Worm (Caenorhabditis elegans) whole organism, L1 larva: ENCODE results near the gene mmcm-1.

ENCODE experiments used
- C04F5.9 ChIP-seq: sonication (generic microtip); optimal IDR thresholded peaks from 2 replicates; lab custom pipeline; 2016; ENCODE audit warnings: missing genetic modification characterization, missing compliant biosample characterization
- C34B4.2 ChIP-seq: sonication (generic microtip); optimal IDR thresholded peaks from 2 replicates; lab custom pipeline; 2017; ENCODE audit warnings: mild to moderate bottlenecking, missing genetic modification characterization, missing compliant biosample characterization
- Y116A8C.19 ChIP-seq: sonication (generic microtip); optimal IDR thresholded peaks from 2 replicates; lab custom pipeline; 2016; ENCODE audit warnings: missing compliant biosample characterization, missing genetic modification characterization, borderline replicate concordance
- aha-1 ChIP-seq: fragments of 150-350 bp; optimal IDR thresholded peaks from 2 replicates; lab custom pipeline; 2014; ENCODE audit warnings: missing biosample characterization, missing genetic modification characterization
- ama-1 ChIP-seq: fragments of 150-350 bp; optimal IDR thresholded peaks from 2 replicates; lab custom pipeline; 2014
- blmp-1 ChIP-seq: fragments of 150-350 bp; optimal IDR thresholded peaks from 2 replicates; lab custom pipeline; 2014; ENCODE audit warnings: missing biosample characterization, missing genetic modification characterization
- ceh-63 ChIP-seq: fragments of 200-800 bp; sonication (Bioruptor generic); optimal IDR thresholded peaks from 2 replicates; lab custom pipeline; 2018; ENCODE audit warnings: mild to moderate bottlenecking, missing genetic modification characterization, missing compliant biosample characterization
- ceh-82 ChIP-seq, 3 experiments: fragments of 150-350 bp in 1 of 3; sonication (generic microtip) in 2 of 3; optimal IDR thresholded peaks; 2 replicates each; lab custom pipeline; 2014 to 2017; ENCODE audit warnings: missing biosample characterization in 3 of 3, missing genetic modification characterization in 3 of 3
- ces-1 ChIP-seq: fragments of 150-350 bp; optimal IDR thresholded peaks from 2 replicates; lab custom pipeline; 2014; ENCODE audit warnings: missing biosample characterization, missing genetic modification reagents, missing genetic modification characterization
- dpl-1 ChIP-seq, 3 experiments: fragments of 150-350 bp in 2 of 3; sonication (generic microtip) in 1 of 3; optimal IDR thresholded peaks; 2 replicates each; lab custom pipeline; 2014 to 2017; ENCODE audit warnings: missing biosample characterization in 3 of 3, missing genetic modification characterization in 3 of 3, missing genetic modification reagents in 3 of 3
- efl-1 ChIP-seq, 4 experiments: fragments of 150-350 bp; optimal IDR thresholded peaks in 3 of 4; peaks in 1 of 4; 1 replicate in 1 of 4; 2 replicates in 3 of 4; lab custom pipeline; 2014; ENCODE audit warnings: missing biosample characterization in 2 of 4, missing genetic modification characterization in 2 of 4, missing genetic modification reagents in 2 of 4
- elt-3 ChIP-seq, 6 experiments: fragments of 150-350 bp in 1 of 6; sonication (generic microtip); optimal IDR thresholded peaks; 2 replicates each; lab custom pipeline; 2017 to 2018; ENCODE audit warnings: missing biosample characterization in 6 of 6, missing genetic modification characterization in 6 of 6, inconsistent platforms in 1 of 6
- fkh-4 ChIP-seq: sonication (generic microtip); optimal IDR thresholded peaks from 2 replicates; lab custom pipeline; 2016; ENCODE audit warnings: missing compliant biosample characterization, missing genetic modification characterization, borderline replicate concordance
- fkh-8 ChIP-seq: sonication (generic microtip); optimal IDR thresholded peaks from 2 replicates; lab custom pipeline; 2016; ENCODE audit warnings: mild to moderate bottlenecking, missing genetic modification characterization, missing compliant biosample characterization
- fos-1 ChIP-seq: fragments of 150-350 bp; optimal IDR thresholded peaks from 2 replicates; lab custom pipeline; 2014; ENCODE audit warnings: missing biosample characterization, missing genetic modification characterization
- irx-1 ChIP-seq: sonication (generic microtip); optimal IDR thresholded peaks from 2 replicates; lab custom pipeline; 2016; ENCODE audit warnings: missing genetic modification characterization, missing compliant biosample characterization
- isw-1 ChIP-seq: fragments of 200-800 bp; sonication (Bioruptor generic); IDR thresholded peaks from 2 replicates; pipeline ENCODE4 v1.3.6; 2022; ENCODE audit warnings: missing genetic modification characterization, missing compliant biosample characterization
- jun-1 ChIP-seq: fragments of 150-350 bp; optimal IDR thresholded peaks from 2 replicates; lab custom pipeline; 2014; ENCODE audit warnings: missing biosample characterization, missing genetic modification reagents, missing genetic modification characterization
- lin-13 ChIP-seq: fragments of 150-350 bp; optimal IDR thresholded peaks from 2 replicates; lab custom pipeline; 2014; ENCODE audit warnings: missing biosample characterization, missing genetic modification reagents, missing genetic modification characterization
- lin-14 ChIP-seq: fragments of 200-800 bp; sonication (Bioruptor generic); optimal IDR thresholded peaks from 2 replicates; lab custom pipeline; 2018; ENCODE audit warnings: mild to moderate bottlenecking, missing genetic modification characterization, moderate library complexity, missing compliant biosample characterization
- lin-15B ChIP-seq: fragments of 150-350 bp; sonication (generic microtip); optimal IDR thresholded peaks from 3 replicates; lab custom pipeline; 2014; ENCODE audit warnings: missing biosample characterization, missing genetic modification characterization
- lsy-2 ChIP-seq, 2 experiments: fragments of 150-350 bp; optimal IDR thresholded peaks; 2 replicates each; lab custom pipeline; 2014; ENCODE audit warnings: missing biosample characterization in 2 of 2, missing genetic modification characterization in 2 of 2
- mdl-1 ChIP-seq, 2 experiments: fragments of 150-350 bp; optimal IDR thresholded peaks; 2 replicates each; lab custom pipeline; 2014 to 2017; ENCODE audit warnings: missing biosample characterization in 2 of 2, missing genetic modification characterization in 2 of 2, inconsistent platforms in 1 of 2
- mep-1 ChIP-seq: fragments of 150-350 bp; optimal IDR thresholded peaks from 2 replicates; lab custom pipeline; 2014; ENCODE audit warnings: missing biosample characterization, missing genetic modification characterization
- nhr-11 ChIP-seq: fragments of 150-350 bp; optimal IDR thresholded peaks from 2 replicates; lab custom pipeline; 2014; ENCODE audit warnings: missing biosample characterization, missing genetic modification characterization
- nhr-19 ChIP-seq: fragments of 200-800 bp; sonication (Bioruptor generic); conservative IDR thresholded peaks from 2 replicates; pipeline ENCODE4 v1.3.6; 2022; ENCODE audit warnings: missing genetic modification characterization, missing compliant biosample characterization
- nhr-237 ChIP-seq: fragments of 150-350 bp; optimal IDR thresholded peaks from 2 replicates; lab custom pipeline; 2014; ENCODE audit warnings: missing biosample characterization, missing genetic modification characterization
- nhr-47 ChIP-seq: sonication (generic microtip); optimal IDR thresholded peaks from 2 replicates; lab custom pipeline; 2016; ENCODE audit warnings: mild to moderate bottlenecking, missing genetic modification characterization, moderate library complexity, missing compliant biosample characterization
- nhr-71 ChIP-seq: sonication (generic microtip); optimal IDR thresholded peaks from 2 replicates; lab custom pipeline; 2016; ENCODE audit warnings: mild to moderate bottlenecking, missing genetic modification characterization, moderate library complexity, missing compliant biosample characterization
- nhr-76 ChIP-seq: sonication (generic microtip); optimal IDR thresholded peaks from 2 replicates; lab custom pipeline; 2017; ENCODE audit warnings: missing biosample characterization, missing genetic modification characterization
- nhr-77 ChIP-seq: fragments of 150-350 bp; optimal IDR thresholded peaks from 2 replicates; lab custom pipeline; 2014; ENCODE audit warnings: missing biosample characterization, missing genetic modification characterization
- nhr-90 ChIP-seq: sonication (generic microtip); optimal IDR thresholded peaks from 2 replicates; lab custom pipeline; 2016; ENCODE audit warnings: mild to moderate bottlenecking, missing genetic modification characterization, missing compliant biosample characterization; ENCODE audit not compliant: poor library complexity
- pax-3 ChIP-seq: fragments of 200-800 bp; sonication (Bioruptor generic); optimal IDR thresholded peaks from 2 replicates; lab custom pipeline; 2018; ENCODE audit warnings: mild to moderate bottlenecking, missing genetic modification characterization, moderate library complexity, missing compliant biosample characterization
- pqm-1 ChIP-seq: sonication (generic microtip); optimal IDR thresholded peaks from 3 replicates; lab custom pipeline; 2017; ENCODE audit warnings: missing biosample characterization, missing genetic modification characterization
- skn-1 ChIP-seq: fragments of 150-350 bp; optimal IDR thresholded peaks from 2 replicates; lab custom pipeline; 2014; ENCODE audit warnings: missing biosample characterization, missing genetic modification characterization
- snpc-4 ChIP-seq: fragments of 150-350 bp; optimal IDR thresholded peaks from 2 replicates; lab custom pipeline; 2014; ENCODE audit warnings: missing biosample characterization, missing genetic modification characterization
- snu-23 ChIP-seq: sonication (generic microtip); optimal IDR thresholded peaks from 2 replicates; lab custom pipeline; 2016; ENCODE audit warnings: missing genetic modification characterization, missing compliant biosample characterization
- sup-37 ChIP-seq: fragments of 200-800 bp; sonication (Bioruptor generic); optimal IDR thresholded peaks from 2 replicates; lab custom pipeline; 2018; ENCODE audit warnings: mild to moderate bottlenecking, missing genetic modification characterization, missing compliant biosample characterization
- swsn-7 ChIP-seq: sonication (generic microtip); optimal IDR thresholded peaks from 2 replicates; lab custom pipeline; 2016; ENCODE audit warnings: missing genetic modification characterization, missing compliant biosample characterization
- tlp-1 ChIP-seq: fragments of 150-350 bp; optimal IDR thresholded peaks from 2 replicates; lab custom pipeline; 2014; ENCODE audit warnings: missing biosample characterization, missing genetic modification characterization
- unc-130 ChIP-seq: fragments of 150-350 bp; optimal IDR thresholded peaks from 2 replicates; lab custom pipeline; 2017; ENCODE audit warnings: missing biosample characterization, missing genetic modification characterization, inconsistent platforms
- unc-62 ChIP-seq: fragments of 150-350 bp; optimal IDR thresholded peaks from 2 replicates; lab custom pipeline; 2014; ENCODE audit warnings: missing biosample characterization, missing genetic modification reagents, missing genetic modification characterization
- unc-86 ChIP-seq: sonication (generic microtip); optimal IDR thresholded peaks from 2 replicates; lab custom pipeline; 2016; ENCODE audit warnings: missing genetic modification characterization, missing compliant biosample characterization
- vab-15 ChIP-seq: sonication (generic microtip); optimal IDR thresholded peaks from 2 replicates; lab custom pipeline; 2017; ENCODE audit warnings: missing genotype, mild to moderate bottlenecking, missing genetic modification characterization, missing compliant biosample characterization
- zag-1 ChIP-seq: fragments of 150-350 bp; optimal IDR thresholded peaks from 2 replicates; lab custom pipeline; 2014; ENCODE audit warnings: missing biosample characterization, missing genetic modification characterization
- zip-4 ChIP-seq: fragments of 200-800 bp; sonication (Bioruptor generic); optimal IDR thresholded peaks from 2 replicates; lab custom pipeline; 2018; ENCODE audit warnings: mild to moderate bottlenecking, missing genetic modification characterization, moderate library complexity, missing compliant biosample characterization
- ztf-11 ChIP-seq, 2 experiments: sonication (generic microtip); optimal IDR thresholded peaks; 2 replicates each; lab custom pipeline; 2016 to 2017; ENCODE audit warnings: missing genetic modification characterization in 2 of 2, missing biosample characterization in 1 of 2, missing compliant biosample characterization in 1 of 2
- ztf-4 ChIP-seq: fragments of 150-350 bp; optimal IDR thresholded peaks from 2 replicates; lab custom pipeline; 2014; ENCODE audit warnings: missing biosample characterization, missing genetic modification characterization

mmcm-1 gene

ce11 chrIII:3914836-3915235 is 7.3 kb upstream of the mmcm-1 start (continued):
- TF ChIP-seq lsy-2 (tag; optimal IDR thresholded peaks at IDR 0.05; lab: Kevin White, UChicago) (peak in 1 of 2 experiments; percentile 21), nhr-71 (tag; lab: Kevin White, UChicago) (peak; percentile 37), vab-15 (tag; lab: Kevin White, UChicago) (no peak), lin-14 (GFP tag; lab: Kevin White, UChicago) (peak; percentile 47), fkh-4 (tag; lab: Kevin White, UChicago) (no peak), pax-3 (tag; lab: Kevin White, UChicago) (no peak), nhr-11 (tag; lab: Kevin White, UChicago) (no peak), pqm-1 (tag; lab: Kevin White, UChicago) (no peak), nhr-76 (tag; lab: Kevin White, UChicago) (no peak), C34B4.2 (tag; lab: Kevin White, UChicago) (no peak), ztf-11 (tag; optimal IDR thresholded peaks at IDR 0.05; lab: Kevin White, UChicago) (no peak), unc-86 (no peak), unc-130 (no peak), nhr-19 (peak; percentile 18; the same call in 1 of the 2 replicates), blmp-1 (tag; lab: Kevin White, UChicago) (no peak), elt-3 (tag; optimal IDR thresholded peaks at IDR 0.05; lab: Kevin White, UChicago) (no peak), efl-1 (optimal IDR thresholded peaks at IDR 0.05; lab: Kevin White, UChicago) (no peak), efl-1 (GFP tag; optimal IDR thresholded peaks at IDR 0.05 in 1 of 2; lab: Kevin White, UChicago) (no peak), mep-1 (no peak)
- TF ChIP-seq, all 84 proteins: peak for 7

DNA sequence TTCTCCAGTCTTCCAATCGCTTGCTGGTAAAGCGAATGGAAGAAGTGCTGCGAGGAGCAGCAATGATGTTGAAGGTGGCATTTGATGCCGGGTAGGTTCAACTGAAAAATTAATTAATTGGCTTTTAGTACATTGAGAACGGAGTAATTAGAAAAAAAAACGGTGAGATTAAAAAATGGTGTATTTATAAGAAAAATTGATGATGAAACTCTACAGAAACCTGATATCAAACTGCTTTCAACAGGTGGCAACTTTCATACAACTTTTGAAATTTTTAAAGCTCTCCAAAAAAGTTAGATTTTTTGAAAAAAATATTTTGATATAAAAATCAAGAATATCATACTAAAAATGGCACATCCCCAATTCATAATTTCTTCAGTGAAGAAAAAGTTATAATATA is 6.6 kb upstream of the mmcm-1 start, which contains the start of gene pat-3:
pat-3 (minus strand) TSS at position 101 of the 400 bp plus-strand sequence.
- TF ChIP-seq nhr-77 (no peak), C34B4.2 (tag; lab: Kevin White, UChicago) (no peak), unc-62 (GFP tag; lab: Kevin White, UChicago) (no peak), skn-1 (no peak), lin-15B (no peak), snpc-4 (no peak), nhr-71 (tag; lab: Kevin White, UChicago) (no peak), fkh-8 (tag; lab: Kevin White, UChicago) (no peak)
- TF ChIP-seq, all 84 proteins: peak for 0

ce11 chrIII:3908205-3908604 is 718 bp upstream of the mmcm-1 start:
- peak; percentile 82 for TF ChIP-seq lin-14 (GFP tag; lab: Kevin White, UChicago)
- TF ChIP-seq nhr-90 (tag; lab: Kevin White, UChicago) = no peak
- TF ChIP-seq zip-4 = no peak
- TF ChIP-seq lin-15B = no peak
- no peak for TF ChIP-seq pqm-1 (tag; lab: Kevin White, UChicago)
- no peak for TF ChIP-seq unc-62 (GFP tag; lab: Kevin White, UChicago)
- TF ChIP-seq blmp-1 (tag; lab: Kevin White, UChicago) = no peak
- TF ChIP-seq jun-1 (tag; lab: Kevin White, UChicago) = no peak
- TF ChIP-seq fkh-8 (tag; lab: Kevin White, UChicago) = no peak
- TF ChIP-seq nhr-47 (tag; lab: Kevin White, UChicago) = no peak
- no peak for TF ChIP-seq sup-37 (GFP tag; lab: Kevin White, UChicago)
- peak; percentile 15 for TF ChIP-seq swsn-7 (tag; lab: Kevin White, UChicago)
- TF ChIP-seq aha-1 (tag; lab: Kevin White, UChicago) = peak; percentile 50
- no peak for TF ChIP-seq ama-1
- no peak for TF ChIP-seq Y116A8C.19 (tag; lab: Kevin White, UChicago)
- no peak for TF ChIP-seq ceh-63 (GFP tag; lab: Kevin White, UChicago)
- no peak for TF ChIP-seq vab-15 (tag; lab: Kevin White, UChicago)
- TF ChIP-seq snu-23 (GFP tag; lab: Kevin White, UChicago) = peak; percentile 67
- TF ChIP-seq tlp-1 = no peak
- TF ChIP-seq ceh-82 (tag; optimal IDR thresholded peaks at IDR 0.05; lab: Kevin White, UChicago) = peak in 1 of 3 experiments; percentile 29
- peak; percentile 34 for TF ChIP-seq nhr-19
- TF ChIP-seq fkh-4 (tag; lab: Kevin White, UChicago) = no peak
- no peak for TF ChIP-seq nhr-237 (tag; lab: Kevin White, UChicago)
- TF ChIP-seq zag-1 (tag; lab: Kevin White, UChicago) = no peak
- TF ChIP-seq C34B4.2 (tag; lab: Kevin White, UChicago) = no peak
- no peak for TF ChIP-seq C04F5.9 (tag; lab: Kevin White, UChicago)
- TF ChIP-seq dpl-1 (GFP tag; optimal IDR thresholded peaks at IDR 0.05; lab: Kevin White, UChicago) = peak in 2 of 3 experiments; percentile 12 to 18
- TF ChIP-seq mdl-1 (tag; optimal IDR thresholded peaks at IDR 0.05; lab: Kevin White, UChicago) = no peak
- no peak for TF ChIP-seq ztf-4
- TF ChIP-seq fos-1 = no peak
- TF ChIP-seq ces-1 (GFP tag; lab: Kevin White, UChicago) = no peak
- peak; percentile 37 for TF ChIP-seq nhr-71 (tag; lab: Kevin White, UChicago)
- TF ChIP-seq irx-1 = no peak
- TF ChIP-seq lin-13 = no peak
- no peak for TF ChIP-seq nhr-77
- no peak for TF ChIP-seq isw-1 (GFP tag; lab: Robert Waterston, UW)
